Worm (Caenorhabditis elegans) whole organism, mixed stage, embryonic: ENCODE results near the gene srd-40.

ENCODE experiments used
- blmp-1 ChIP-seq: fragments of 150-350 bp; optimal IDR thresholded peaks from 2 replicates; lab custom pipeline; 2014; ENCODE audit warnings: missing biosample characterization, missing genetic modification characterization
- cnd-1 ChIP-seq: fragments of 200-800 bp; sonication (Bioruptor generic); optimal IDR thresholded peaks from 2 replicates; lab custom pipeline; 2018; ENCODE audit warnings: mild to moderate bottlenecking, missing genetic modification characterization, missing compliant biosample characterization
- elt-1 ChIP-seq: sonication (generic microtip); optimal IDR thresholded peaks from 2 replicates; lab custom pipeline; 2017; ENCODE audit warnings: missing genetic modification characterization, mild to moderate bottlenecking, missing compliant biosample characterization, antibody characterized with exemption, moderate library complexity, borderline replicate concordance; ENCODE audit not compliant: insufficient read depth
- hlh-1 ChIP-seq: fragments of 150-350 bp; optimal IDR thresholded peaks from 2 replicates; lab custom pipeline; 2014; ENCODE audit warnings: missing biosample characterization, missing genetic modification reagents, missing genetic modification characterization
- lin-13 ChIP-seq: fragments of 150-350 bp; optimal IDR thresholded peaks from 2 replicates; lab custom pipeline; 2014; ENCODE audit warnings: missing biosample characterization, missing genetic modification characterization
- mep-1 ChIP-seq: fragments of 150-350 bp; optimal IDR thresholded peaks from 2 replicates; lab custom pipeline; 2017; ENCODE audit warnings: missing biosample characterization, missing genetic modification reagents, missing genetic modification characterization, inconsistent platforms
- nhr-12 ChIP-seq: fragments of 150-350 bp; optimal IDR thresholded peaks from 2 replicates; lab custom pipeline; 2014; ENCODE audit warnings: missing biosample characterization, missing genetic modification characterization
- snpc-4 ChIP-seq: fragments of 150-350 bp; optimal IDR thresholded peaks from 2 replicates; lab custom pipeline; 2014; ENCODE audit warnings: missing biosample characterization, missing genetic modification characterization
- sptf-1 ChIP-seq: sonication (generic microtip); optimal IDR thresholded peaks from 2 replicates; lab custom pipeline; 2017; ENCODE audit warnings: mild to moderate bottlenecking, missing genetic modification characterization, moderate library complexity, missing compliant biosample characterization
- unc-120 ChIP-seq: sonication (generic microtip); optimal IDR thresholded peaks from 2 replicates; lab custom pipeline; 2017; ENCODE audit warnings: missing genetic modification characterization, missing compliant biosample characterization; ENCODE audit not compliant: poor library complexity, severe bottlenecking
- unc-39 ChIP-seq: fragments of 150-350 bp; optimal IDR thresholded peaks from 2 replicates; lab custom pipeline; 2014; ENCODE audit warnings: missing biosample characterization, missing genetic modification characterization
- ztf-11 ChIP-seq: fragments of 150-350 bp; optimal IDR thresholded peaks from 2 replicates; lab custom pipeline; 2014; ENCODE audit warnings: missing biosample characterization, missing genetic modification characterization

DNA sequence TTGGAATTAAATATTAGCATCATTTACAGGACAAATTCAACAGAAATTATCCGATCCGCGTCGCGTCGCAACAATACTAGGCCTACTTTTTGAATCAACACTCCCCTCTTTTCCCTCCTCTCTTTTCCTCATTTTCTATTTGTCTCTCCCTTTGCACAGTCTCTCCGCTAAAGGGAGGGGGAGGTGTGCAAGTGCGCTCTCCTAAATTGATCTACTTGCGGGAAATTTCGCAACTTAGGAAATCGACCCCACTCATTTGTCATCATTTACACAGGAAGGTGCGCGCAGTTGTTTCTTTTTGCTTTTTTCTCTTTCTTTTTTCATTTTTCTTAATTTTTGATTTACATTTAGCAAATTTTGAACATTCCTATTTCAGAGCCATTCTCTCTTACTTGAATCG, 40.6 kb upstream of the srd-40 start, which contains the start of gene C04B4.2:
- TF ChIP-seq elt-1 (tag; lab: Kevin White, UChicago) (no peak), sptf-1 (tag; lab: Kevin White, UChicago) (no peak), lin-13 (tag; lab: Kevin White, UChicago) (no peak), mep-1 (tag; lab: Kevin White, UChicago) (no peak), cnd-1 (tag; lab: Kevin White, UChicago) (no peak), ztf-11 (tag; lab: Kevin White, UChicago) (no peak), hlh-1 (no peak), unc-120 (tag; lab: Kevin White, UChicago) (no peak), nhr-12 (tag; lab: Kevin White, UChicago) (no peak), blmp-1 (tag; lab: Kevin White, UChicago) (no peak), unc-39 (tag; lab: Kevin White, UChicago) (no peak), snpc-4 (tag; lab: Kevin White, UChicago) (no peak)
